Worm (Caenorhabditis elegans): ENCODE measurements around the gene H41C03.1.

DNA sequence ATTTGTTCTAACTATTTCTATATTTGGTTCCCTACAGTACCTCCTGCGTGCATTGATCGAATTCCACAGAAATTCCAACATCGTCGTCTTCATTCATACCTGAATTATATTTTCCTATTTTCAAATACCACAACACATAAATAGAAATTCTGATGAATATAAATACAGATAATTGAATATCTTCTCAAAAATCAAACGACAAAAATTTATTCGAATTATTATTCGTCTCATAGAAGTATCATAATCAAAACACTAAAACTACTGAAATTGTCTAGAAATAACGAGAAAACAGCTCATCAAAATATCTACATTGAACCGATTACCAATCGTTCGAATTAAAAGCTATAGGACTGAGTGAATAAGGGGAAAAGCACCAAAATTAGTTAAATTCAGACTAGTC, 21.1 kb upstream of the H41C03.1 start, which contains the start of gene gtap-1:
- no peak for TF ChIP-seq fos-1 (tag; optimal IDR thresholded peaks at IDR 0.05)
- TF ChIP-seq irx-1 (tag; optimal IDR thresholded peaks at IDR 0.05) = no peak
- no peak for TF ChIP-seq rnt-1 (tag; optimal IDR thresholded peaks at IDR 0.05)
- no peak for TF ChIP-seq aly-2 (tag; optimal IDR thresholded peaks at IDR 0.05)
- TF ChIP-seq unc-86 (tag; optimal IDR thresholded peaks at IDR 0.05) = no peak
- TF ChIP-seq ama-1 (optimal IDR thresholded peaks at IDR 0.05) = no peak
- no peak for TF ChIP-seq lsy-2 (tag; optimal IDR thresholded peaks at IDR 0.05)
- no peak for TF ChIP-seq fkh-4 (tag; optimal IDR thresholded peaks at IDR 0.05; ENCODE audit: borderline replicate concordance)
- TF ChIP-seq lin-35 (GFP tag; optimal IDR thresholded peaks at IDR 0.05) = no peak
- TF ChIP-seq nhr-90 (tag; optimal IDR thresholded peaks at IDR 0.05; ENCODE audit: poor library complexity) = no peak
- no peak for TF ChIP-seq ztf-11 (tag; optimal IDR thresholded peaks at IDR 0.05)
